Worm (Caenorhabditis elegans) whole organism, young adult: ENCODE results near the gene sre-24.

Source experiments
- C06A6.2 ChIP-seq: fragments of 200-800 bp; sonication (Bioruptor generic); conservative IDR thresholded peaks from 2 replicates; pipeline ENCODE4 v1.3.6; 2022; ENCODE audit warnings: missing genetic modification characterization, missing compliant biosample characterization
- T26A5.8 ChIP-seq: sonication (generic microtip); optimal IDR thresholded peaks from 2 replicates; lab custom pipeline; 2016; ENCODE audit warnings: missing genetic modification characterization, missing compliant biosample characterization
- aptf-2 ChIP-seq: fragments of 200-800 bp; sonication (Bioruptor generic); conservative IDR thresholded peaks from 2 replicates; pipeline ENCODE4 v1.3.6; 2022; ENCODE audit warnings: missing genetic modification reagents, missing genetic modification characterization, missing compliant biosample characterization
- ceh-79 ChIP-seq: sonication (generic microtip); optimal IDR thresholded peaks from 2 replicates; lab custom pipeline; 2017; ENCODE audit warnings: mild to moderate bottlenecking, missing genetic modification characterization, missing compliant biosample characterization
- chd-7 ChIP-seq: sonication (generic microtip); optimal IDR thresholded peaks from 2 replicates; lab custom pipeline; 2016; ENCODE audit warnings: mild to moderate bottlenecking, missing genetic modification characterization, moderate library complexity, missing compliant biosample characterization
- lir-1 ChIP-seq: fragments of 200-800 bp; sonication (Bioruptor generic); conservative IDR thresholded peaks from 2 replicates; pipeline ENCODE4 v1.3.6; 2022; ENCODE audit warnings: missing genetic modification reagents, missing genetic modification characterization, missing compliant biosample characterization
- zfh-2 ChIP-seq: fragments of 200-800 bp; sonication (Bioruptor generic); conservative IDR thresholded peaks from 2 replicates; pipeline ENCODE4 v1.3.6; 2022; ENCODE audit warnings: missing genetic modification reagents, missing genetic modification characterization, missing compliant biosample characterization

DNA sequence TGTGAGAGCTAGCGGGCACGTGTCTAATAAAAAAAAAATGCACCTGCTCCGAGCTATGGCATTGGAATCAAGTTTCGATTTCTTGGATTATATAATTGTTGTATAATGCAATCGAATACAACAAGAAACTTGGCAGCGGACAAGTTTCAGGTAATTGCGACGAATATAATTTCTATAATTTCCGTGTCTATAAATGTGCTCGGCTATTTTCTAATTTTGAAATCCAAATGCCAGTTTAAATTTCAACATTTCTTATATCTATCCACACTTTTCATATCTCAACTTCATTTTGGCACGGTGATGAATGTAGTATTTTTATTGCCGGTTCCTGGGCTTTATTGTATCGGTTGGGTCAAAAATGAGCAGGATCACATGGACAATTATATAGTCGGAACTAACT, 45.2 kb downstream of the sre-24 start, which contains the start of gene C31B8.16:
- no peak for TF ChIP-seq C06A6.2 (GFP tag; lab: Robert Waterston, UW)
- TF ChIP-seq zfh-2 (GFP tag; lab: Robert Waterston, UW), result no peak
- no peak for TF ChIP-seq lir-1 (GFP tag; lab: Robert Waterston, UW)
- no peak for TF ChIP-seq chd-7 (tag; lab: Kevin White, UChicago)
- no peak for TF ChIP-seq aptf-2 (GFP tag; lab: Robert Waterston, UW)
- no peak for TF ChIP-seq ceh-79 (tag; lab: Kevin White, UChicago)
- TF ChIP-seq T26A5.8, result no peak
